Fruit fly (Drosophila melanogaster) S2 (cell line): ENCODE data around the gene CG7333.

Source experiments
- CG8478 ChIP-seq: fragments of >200 bp; optimal IDR thresholded peaks from 2 replicates; lab custom pipeline; 2018
- CTCF ChIP-seq, 2 experiments: fragments of >200 bp; optimal IDR thresholded peaks; 2 replicates each; lab custom pipeline; 2018

Gene CG7333

dm6 chr3R:19644094-19644900, 43.9 kb downstream of the CG7333 start, which contains the start of gene Vha13:
Gene Vha13, minus strand, starts transcription at chr3R:19644386.
- TF ChIP-seq CG8478 (no peak), CTCF (optimal IDR thresholded peaks at IDR 0.05; lab: Kevin White, UChicago) (no peak)

- TF ChIP-seq CG8478 (no peak), CTCF (optimal IDR thresholded peaks at IDR 0.05; lab: Kevin White, UChicago) (no peak)
These were observed 44.4 kb downstream of the CG7333 start, which contains the start of gene Nup58 for dm6 chr3R:19644901-19645204. Gene Nup58, plus strand, starts transcription at chr3R:19645026.

dm6 chr3R:19648289-19648916, 48.0 kb downstream of the CG7333 start, which contains the start of the genes CG6195 and CG31220:
Gene CG6195, minus strand, starts transcription at chr3R:19648410.
Gene CG31220, plus strand, starts transcription at chr3R:19648487.
- TF ChIP-seq CG8478 (no peak), CTCF (optimal IDR thresholded peaks at IDR 0.05; lab: Kevin White, UChicago) (peak; percentile 86 to 87)

- no peak for TF ChIP-seq CG8478
- no peak for TF ChIP-seq CTCF (optimal IDR thresholded peaks at IDR 0.05; lab: Kevin White, UChicago)
These were observed 50.3 kb downstream of the CG7333 start, which contains the start of gene CG31219 for dm6 chr3R:19650718-19651117. Gene CG31219, plus strand, starts transcription at chr3R:19651018.
